Worm (Caenorhabditis elegans) whole organism, midembryonic: ENCODE measurements around the gene Y47C4A.1.
"Not testable (repeated sequence)": the region's sequence is repeated elsewhere in the genome, so short reads cannot be mapped to it uniquely, and the experiment has no call there.

Experiments used
- cog-1 ChIP-seq: sonication (generic microtip); optimal IDR thresholded peaks from 2 replicates; lab custom pipeline; 2016; ENCODE audit warnings: missing genetic modification characterization, missing compliant biosample characterization
- flt-1 ChIP-seq: fragments of 200-800 bp; sonication (Bioruptor generic); IDR thresholded peaks from 2 replicates; pipeline ENCODE4 v1.3.6; 2022; ENCODE audit warnings: missing genetic modification characterization, missing compliant biosample characterization
- ref-1 ChIP-seq: fragments of 200-800 bp; sonication (Bioruptor generic); conservative IDR thresholded peaks from 2 replicates; pipeline ENCODE4 v1.3.6; 2022; ENCODE audit warnings: missing genetic modification reagents, missing genetic modification characterization, missing compliant biosample characterization
- ztf-29 ChIP-seq: fragments of 200-800 bp; sonication (Bioruptor generic); IDR thresholded peaks from 2 replicates; pipeline ENCODE4 v1.3.6; 2022; ENCODE audit warnings: missing genetic modification reagents, missing genetic modification characterization, missing compliant biosample characterization

ce11 chrX:330861-331260 is 44.8 kb upstream of the Y47C4A.1 start:
- TF ChIP-seq cog-1; ref-1 (GFP tag; lab: Robert Waterston, UW); ztf-29 (GFP tag; lab: Robert Waterston, UW): not testable (repeated sequence)
- peak; percentile 69; the same call in 1 of the 2 replicates for TF ChIP-seq flt-1 (GFP tag; lab: Robert Waterston, UW)
